Fruit fly (Drosophila melanogaster) whole organism, prepupa: ENCODE measurements around the gene nxf2.

Experiments used
- CG11902 ChIP-seq: fragments of 200-800 bp; sonication (Bioruptor generic); optimal IDR thresholded peaks from 3 replicates; lab custom pipeline; 2016; ENCODE audit warnings: missing biosample characterization, missing genetic modification characterization
- CG1621 ChIP-seq: fragments of 200-800 bp; sonication (Bioruptor generic); optimal IDR thresholded peaks from 3 replicates; lab custom pipeline; 2018; ENCODE audit warnings: missing biosample characterization, mild to moderate bottlenecking, missing genetic modification characterization
- CG3032 ChIP-seq: fragments of 200-800 bp; optimal IDR thresholded peaks from 2 replicates; lab custom pipeline; 2019; ENCODE audit warnings: missing biosample characterization, mild to moderate bottlenecking, missing genetic modification characterization, moderate library complexity
- CG3919 ChIP-seq: fragments of 200-800 bp; sonication (Bioruptor generic); optimal IDR thresholded peaks from 3 replicates; lab custom pipeline; 2016; ENCODE audit warnings: missing biosample characterization, missing genetic modification characterization
- CG6808 ChIP-seq: fragments of 200-800 bp; sonication (Bioruptor generic); optimal IDR thresholded peaks from 3 replicates; lab custom pipeline; 2017; ENCODE audit warnings: missing biosample characterization, missing genetic modification characterization, mild to moderate bottlenecking, moderate library complexity, missing genetic modification reagents
- CG8119 ChIP-seq: fragments of 200-800 bp; sonication (Bioruptor generic); IDR thresholded peaks from 3 replicates; pipeline ENCODE4 v1.3.6; 2022; ENCODE audit warnings: missing biosample characterization, missing genetic modification characterization
- CG8632 ChIP-seq: fragments of 200-800 bp; sonication (Bioruptor generic); optimal IDR thresholded peaks from 3 replicates; lab custom pipeline; 2016; ENCODE audit warnings: missing biosample characterization, missing genetic modification characterization
- Lpt ChIP-seq: fragments of 200-800 bp; sonication (Bioruptor generic); optimal IDR thresholded peaks from 3 replicates; lab custom pipeline; 2016; ENCODE audit warnings: missing biosample characterization, missing genetic modification characterization
- Smox ChIP-seq: fragments of 200-800 bp; sonication (Bioruptor generic); optimal IDR thresholded peaks from 3 replicates; lab custom pipeline; 2016; ENCODE audit warnings: missing biosample characterization, missing genetic modification characterization
- Sox102F ChIP-seq: fragments of 200-800 bp; sonication (Bioruptor generic); optimal IDR thresholded peaks from 2 replicates; lab custom pipeline; 2016; ENCODE audit warnings: missing biosample characterization, mild to moderate bottlenecking, missing genetic modification characterization
- esn ChIP-seq: fragments of 200-800 bp; sonication (Bioruptor generic); optimal IDR thresholded peaks from 2 replicates; lab custom pipeline; 2016; ENCODE audit warnings: missing biosample characterization, mild to moderate bottlenecking, missing genetic modification characterization, moderate library complexity
- fd59A ChIP-seq: fragments of 200-800 bp; sonication (Bioruptor generic); optimal IDR thresholded peaks from 2 replicates; lab custom pipeline; 2017; ENCODE audit warnings: missing biosample characterization, mild to moderate bottlenecking, missing genetic modification characterization, missing genetic modification reagents
- fkh ChIP-seq: fragments of 200-800 bp; sonication (Bioruptor generic); optimal IDR thresholded peaks from 3 replicates; lab custom pipeline; 2017; ENCODE audit warnings: missing biosample characterization, mild to moderate bottlenecking, missing genetic modification characterization, moderate library complexity

- TF ChIP-seq CG6808 (GFP tag; lab: Kevin White, UChicago), result no peak
- no peak for TF ChIP-seq CG1621 (tag; lab: Kevin White, UChicago)
- TF ChIP-seq fkh, result no peak
- no peak for TF ChIP-seq Sox102F (GFP tag; lab: Kevin White, UChicago)
- no peak for TF ChIP-seq esn (GFP tag; lab: Kevin White, UChicago)
- no peak for TF ChIP-seq Lpt (GFP tag; lab: Kevin White, UChicago)
- TF ChIP-seq Smox (GFP tag; lab: Kevin White, UChicago), result no peak
- no peak for TF ChIP-seq CG3032
- no peak for TF ChIP-seq fd59A (GFP tag; lab: Kevin White, UChicago)
- TF ChIP-seq CG3919, result no peak
- TF ChIP-seq CG11902 (GFP tag; lab: Kevin White, UChicago), result no peak
- TF ChIP-seq CG8119 (GFP tag; lab: Robert Waterston, UW), result no peak
- TF ChIP-seq CG8632 (GFP tag; lab: Kevin White, UChicago), result no peak
Observed at dm6 chr3L:16610201-16610600, 30.1 kb upstream of the nxf2 start, which contains the start of gene Prosbeta6.
